Worm (Caenorhabditis elegans): ENCODE data around the gene tut-2.

DNA sequence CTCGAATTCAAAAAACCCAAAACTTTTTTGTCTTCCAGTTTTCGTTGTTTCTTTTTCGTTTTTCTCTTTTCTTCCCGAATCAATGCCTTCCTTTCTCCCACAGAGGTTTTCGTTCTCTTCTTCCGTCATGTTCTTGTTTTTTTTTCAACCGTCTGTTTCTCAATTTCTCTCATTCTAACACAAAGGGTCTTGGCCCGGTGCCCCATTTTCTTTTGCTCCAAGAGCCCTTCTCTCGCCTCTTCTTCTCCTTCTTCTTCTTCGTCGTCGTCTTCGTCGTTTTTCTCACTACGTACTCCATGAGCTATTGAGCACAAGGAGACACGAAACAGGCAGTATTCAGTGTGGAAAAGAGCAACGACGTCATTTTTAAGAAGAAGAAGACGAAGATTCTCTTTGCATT is 19.4 kb downstream of the tut-2 start:
- TF ChIP-seq pqm-1 (tag; optimal IDR thresholded peaks at IDR 0.05) = no peak
- TF ChIP-seq dve-1 (tag; optimal IDR thresholded peaks at IDR 0.05) = no peak
- TF ChIP-seq ceh-6 (GFP tag; optimal IDR thresholded peaks at IDR 0.05) = no peak
- no peak for TF ChIP-seq hlh-30 (tag; optimal IDR thresholded peaks at IDR 0.05; ENCODE audit: insufficient read depth)
- no peak for TF ChIP-seq zip-5 (tag; optimal IDR thresholded peaks at IDR 0.05)
- no peak for TF ChIP-seq tbx-2 (tag; optimal IDR thresholded peaks at IDR 0.05)
- no peak for TF ChIP-seq sox-4 (tag; optimal IDR thresholded peaks at IDR 0.05)
- TF ChIP-seq F13H6.1 (tag; optimal IDR thresholded peaks at IDR 0.05) = no peak
- no peak for TF ChIP-seq odd-2 (tag; optimal IDR thresholded peaks at IDR 0.05)
- TF ChIP-seq ztf-16 (tag; optimal IDR thresholded peaks at IDR 0.05) = no peak
- no peak for TF ChIP-seq Y22D7AL.16 (tag; optimal IDR thresholded peaks at IDR 0.05)

Data from whole organism, late embryonic.